Fruit fly (Drosophila melanogaster) Kc167 (cell line): ENCODE measurements around the gene CG15382.

Experiments
- Myc ChIP-seq: fragments of >200 bp; optimal IDR thresholded peaks from 2 replicates; lab custom pipeline; 2017; ENCODE audit warnings: missing external identifiers
- Sin3A ChIP-seq: fragments of >200 bp; optimal IDR thresholded peaks from 2 replicates; lab custom pipeline; 2018; ENCODE audit warnings: missing external identifiers
- h ChIP-seq: fragments of >200 bp; optimal IDR thresholded peaks from 3 replicates; lab custom pipeline; 2018; ENCODE audit warnings: missing external identifiers
- insv ChIP-seq: fragments of >200 bp; optimal IDR thresholded peaks from 3 replicates; lab custom pipeline; 2018; ENCODE audit warnings: missing external identifiers
- psq ChIP-seq: fragments of >200 bp; optimal IDR thresholded peaks from 2 replicates; lab custom pipeline; 2017; ENCODE audit warnings: missing external identifiers
- ttk ChIP-seq: sonication (Bioruptor generic); optimal IDR thresholded peaks from 2 replicates; lab custom pipeline; 2017; ENCODE audit warnings: missing external identifiers

DNA sequence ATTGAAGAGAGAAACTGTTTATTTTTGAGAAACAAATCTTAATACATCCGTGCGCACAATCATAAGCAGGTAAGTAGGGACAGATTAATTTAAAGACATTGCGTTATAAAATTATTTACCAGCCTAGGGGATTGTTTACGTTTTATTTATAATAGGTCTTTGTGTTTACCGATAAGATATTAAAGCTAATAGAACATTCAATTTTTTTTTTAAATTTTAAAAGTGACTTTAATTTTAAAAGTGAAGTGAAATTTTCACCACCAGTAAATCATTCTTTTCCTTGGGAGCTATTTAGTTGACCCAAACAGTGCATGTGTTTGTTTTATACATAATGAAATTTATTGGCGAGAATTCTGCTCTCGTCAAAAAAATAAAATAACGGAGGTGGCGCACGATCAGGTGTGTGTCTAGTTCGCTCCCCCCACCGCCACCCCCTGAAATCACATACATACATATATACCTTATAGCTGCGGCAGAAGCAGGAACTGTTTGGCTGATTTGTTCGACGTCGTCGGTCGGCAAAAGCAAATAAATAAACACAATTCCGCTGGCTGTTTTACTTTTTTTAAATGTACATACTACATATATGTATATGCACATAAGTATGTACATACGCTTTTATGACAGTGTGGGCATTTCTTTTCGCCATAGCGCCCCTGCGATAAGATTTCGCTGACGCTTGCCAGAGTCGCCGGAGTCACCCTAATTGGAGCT lies 20.5 kb downstream of the CG15382 start:
- TF ChIP-seq insv (lab: Kevin White, UChicago) (no peak), psq (no peak), ttk (lab: Kevin White, UChicago) (no peak), h (lab: Kevin White, UChicago) (no peak), Sin3A (lab: Kevin White, UChicago) (no peak), Myc (lab: Kevin White, UChicago) (no peak)
